Worm (Caenorhabditis elegans) whole organism, mixed stage, embryonic: ENCODE measurements around the gene sqv-1.

ENCODE experiments used
- bed-3 ChIP-seq: fragments of 200-800 bp; sonication (Bioruptor generic); optimal IDR thresholded peaks from 3 replicates; lab custom pipeline; 2018; ENCODE audit warnings: mild to moderate bottlenecking, missing genetic modification characterization, moderate library complexity, missing compliant biosample characterization
- blmp-1 ChIP-seq: fragments of 150-350 bp; optimal IDR thresholded peaks from 2 replicates; lab custom pipeline; 2014; ENCODE audit warnings: missing biosample characterization, missing genetic modification characterization
- ceh-39 ChIP-seq: fragments of 150-350 bp; optimal IDR thresholded peaks from 2 replicates; lab custom pipeline; 2014; ENCODE audit warnings: missing biosample characterization, missing genetic modification characterization
- ceh-43 ChIP-seq: fragments of 200-800 bp; sonication (Bioruptor generic); optimal IDR thresholded peaks from 2 replicates; lab custom pipeline; 2018; ENCODE audit warnings: mild to moderate bottlenecking, missing genetic modification characterization, moderate library complexity, missing compliant biosample characterization
- ceh-83 ChIP-seq: fragments of 200-800 bp; sonication (Bioruptor generic); optimal IDR thresholded peaks from 2 replicates; lab custom pipeline; 2018; ENCODE audit warnings: mild to moderate bottlenecking, missing genetic modification characterization, missing compliant biosample characterization
- ces-1 ChIP-seq: fragments of 150-350 bp; optimal IDR thresholded peaks from 2 replicates; lab custom pipeline; 2014; ENCODE audit warnings: missing biosample characterization, missing genetic modification reagents, missing genetic modification characterization
- cnd-1 ChIP-seq: fragments of 200-800 bp; sonication (Bioruptor generic); optimal IDR thresholded peaks from 2 replicates; lab custom pipeline; 2018; ENCODE audit warnings: mild to moderate bottlenecking, missing genetic modification characterization, missing compliant biosample characterization
- drap-1 ChIP-seq: fragments of 200-800 bp; sonication (Bioruptor generic); optimal IDR thresholded peaks from 3 replicates; lab custom pipeline; 2018; ENCODE audit warnings: mild to moderate bottlenecking, missing genetic modification characterization, missing compliant biosample characterization
- elt-3 ChIP-seq: fragments of 150-350 bp; optimal IDR thresholded peaks from 2 replicates; lab custom pipeline; 2014; ENCODE audit warnings: missing biosample characterization, missing genetic modification characterization
- flh-1 ChIP-seq: fragments of 200-800 bp; sonication (Bioruptor generic); optimal IDR thresholded peaks from 2 replicates; lab custom pipeline; 2018; ENCODE audit warnings: mild to moderate bottlenecking, missing genetic modification characterization, moderate library complexity, missing compliant biosample characterization
- ham-2 ChIP-seq: fragments of 200-800 bp; sonication (Bioruptor generic); optimal IDR thresholded peaks from 2 replicates; lab custom pipeline; 2018; ENCODE audit warnings: mild to moderate bottlenecking, missing genetic modification characterization, missing compliant biosample characterization
- hlh-1 ChIP-seq: fragments of 150-350 bp; optimal IDR thresholded peaks from 2 replicates; lab custom pipeline; 2014; ENCODE audit warnings: missing biosample characterization, missing genetic modification reagents, missing genetic modification characterization
- lin-13 ChIP-seq: fragments of 150-350 bp; optimal IDR thresholded peaks from 2 replicates; lab custom pipeline; 2014; ENCODE audit warnings: missing biosample characterization, missing genetic modification characterization
- lin-32 ChIP-seq: fragments of 200-800 bp; sonication (Bioruptor generic); optimal IDR thresholded peaks from 2 replicates; lab custom pipeline; 2018; ENCODE audit warnings: mild to moderate bottlenecking, missing genetic modification characterization, missing compliant biosample characterization
- lsy-2 ChIP-seq: fragments of 150-350 bp; optimal IDR thresholded peaks from 2 replicates; lab custom pipeline; 2014; ENCODE audit warnings: missing biosample characterization, missing genetic modification characterization
- mab-5 ChIP-seq: fragments of 150-350 bp; optimal IDR thresholded peaks from 2 replicates; lab custom pipeline; 2014; ENCODE audit warnings: missing biosample characterization, missing genetic modification characterization
- mep-1 ChIP-seq: fragments of 150-350 bp; optimal IDR thresholded peaks from 2 replicates; lab custom pipeline; 2017; ENCODE audit warnings: missing biosample characterization, missing genetic modification reagents, missing genetic modification characterization, inconsistent platforms
- mls-2 ChIP-seq: sonication (generic microtip); optimal IDR thresholded peaks from 2 replicates; lab custom pipeline; 2016; ENCODE audit warnings: mild to moderate bottlenecking, missing genetic modification characterization, moderate library complexity, missing compliant biosample characterization
- nhr-12 ChIP-seq: fragments of 150-350 bp; optimal IDR thresholded peaks from 2 replicates; lab custom pipeline; 2014; ENCODE audit warnings: missing biosample characterization, missing genetic modification characterization
- nhr-2 ChIP-seq: fragments of 150-350 bp; optimal IDR thresholded peaks from 2 replicates; lab custom pipeline; 2014; ENCODE audit warnings: missing biosample characterization, missing genetic modification characterization
- nhr-237 ChIP-seq: fragments of 150-350 bp; optimal IDR thresholded peaks from 2 replicates; lab custom pipeline; 2014; ENCODE audit warnings: missing biosample characterization, missing genetic modification characterization
- nhr-28 ChIP-seq: fragments of 150-350 bp; optimal IDR thresholded peaks from 2 replicates; lab custom pipeline; 2014; ENCODE audit warnings: missing biosample characterization, missing genetic modification characterization
- nhr-76 ChIP-seq: sonication (generic microtip); optimal IDR thresholded peaks from 2 replicates; lab custom pipeline; 2017; ENCODE audit warnings: missing biosample characterization, missing genetic modification characterization
- pha-4 ChIP-seq: fragments of 150-350 bp; optimal IDR thresholded peaks from 2 replicates; lab custom pipeline; 2018; ENCODE audit warnings: missing biosample characterization, missing genetic modification reagents, missing genetic modification characterization
- sem-2 ChIP-seq: fragments of 200-800 bp; sonication (Bioruptor generic); optimal IDR thresholded peaks from 2 replicates; lab custom pipeline; 2018; ENCODE audit warnings: mild to moderate bottlenecking, missing genetic modification characterization, missing compliant biosample characterization
- snpc-4 ChIP-seq: fragments of 150-350 bp; optimal IDR thresholded peaks from 2 replicates; lab custom pipeline; 2014; ENCODE audit warnings: missing biosample characterization, missing genetic modification characterization
- sptf-1 ChIP-seq: sonication (generic microtip); optimal IDR thresholded peaks from 2 replicates; lab custom pipeline; 2017; ENCODE audit warnings: mild to moderate bottlenecking, missing genetic modification characterization, moderate library complexity, missing compliant biosample characterization
- tbx-8 ChIP-seq: fragments of 200-800 bp; sonication (Bioruptor generic); optimal IDR thresholded peaks from 2 replicates; lab custom pipeline; 2018; ENCODE audit warnings: mild to moderate bottlenecking, missing genetic modification characterization, moderate library complexity, missing compliant biosample characterization
- unc-120 ChIP-seq: sonication (generic microtip); optimal IDR thresholded peaks from 2 replicates; lab custom pipeline; 2017; ENCODE audit warnings: missing genetic modification characterization, missing compliant biosample characterization; ENCODE audit not compliant: poor library complexity, severe bottlenecking
- unc-39 ChIP-seq: fragments of 150-350 bp; optimal IDR thresholded peaks from 2 replicates; lab custom pipeline; 2014; ENCODE audit warnings: missing biosample characterization, missing genetic modification characterization
- unc-62 ChIP-seq: fragments of 150-350 bp; optimal IDR thresholded peaks from 2 replicates; lab custom pipeline; 2014; ENCODE audit warnings: missing biosample characterization, missing genetic modification reagents, missing genetic modification characterization
- zip-8 ChIP-seq: fragments of 150-350 bp; optimal IDR thresholded peaks from 2 replicates; lab custom pipeline; 2014; ENCODE audit warnings: missing biosample characterization, missing genetic modification characterization
- ztf-11 ChIP-seq: fragments of 150-350 bp; optimal IDR thresholded peaks from 2 replicates; lab custom pipeline; 2014; ENCODE audit warnings: missing biosample characterization, missing genetic modification characterization

The sqv-1 gene

DNA sequence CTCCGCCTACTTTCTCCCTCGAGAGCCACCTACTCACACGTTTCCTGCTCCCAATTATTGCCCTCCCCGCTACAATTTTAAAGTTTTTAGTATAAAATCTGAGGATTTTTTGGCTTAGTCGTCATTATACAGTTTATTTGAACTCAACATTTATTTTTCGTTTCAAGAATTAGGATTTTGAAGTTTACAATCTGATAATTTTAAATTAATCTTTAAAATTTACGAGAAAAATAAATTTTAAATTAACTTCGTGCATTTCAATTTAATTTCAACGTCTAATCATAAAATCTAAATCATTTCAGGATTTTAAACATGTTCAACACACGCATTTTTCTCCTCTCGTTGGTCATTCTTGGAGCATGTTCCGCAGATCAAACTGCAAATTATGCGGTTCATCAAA is 32.0 kb upstream of the sqv-1 start, which contains the start of gene F35H10.2:
TSS of gene F35H10.2 (plus strand) at position 301 of the 400 bp plus-strand sequence.
- no peak for TF ChIP-seq ceh-43
- TF ChIP-seq hlh-1 (tag; lab: Kevin White, UChicago) = no peak
- no peak for TF ChIP-seq ztf-11 (tag; lab: Kevin White, UChicago)
- TF ChIP-seq mab-5 (tag; lab: Kevin White, UChicago) = no peak
- no peak for TF ChIP-seq elt-3 (tag; lab: Kevin White, UChicago)
- TF ChIP-seq nhr-2 = no peak
- TF ChIP-seq sem-2 = no peak
- TF ChIP-seq unc-120 (tag; lab: Kevin White, UChicago) = no peak

DNA sequence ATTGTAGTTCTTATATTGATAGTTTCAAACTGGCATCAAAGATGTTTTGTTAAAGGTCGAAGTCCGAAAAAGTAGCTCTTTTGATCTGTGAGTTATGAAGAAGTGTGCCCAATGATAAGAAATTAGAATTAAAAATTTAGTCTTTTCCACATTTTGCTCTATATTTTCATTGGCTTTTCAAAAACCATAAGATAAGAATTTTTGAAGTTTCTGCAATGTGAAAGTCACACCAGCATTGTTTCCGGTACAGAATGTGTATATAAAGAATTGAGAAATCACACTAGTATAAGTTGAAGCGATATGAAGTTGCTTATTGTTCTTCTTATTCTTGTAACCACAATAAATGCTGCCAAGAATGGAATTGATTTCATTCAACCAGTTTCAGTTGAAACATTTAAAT is 28.4 kb upstream of the sqv-1 start, which contains the start of gene lys-10:
TSS of gene lys-10 (plus strand) at position 301 of the 400 bp plus-strand sequence.
- TF ChIP-seq ceh-39 (tag; lab: Kevin White, UChicago) = no peak
- no peak for TF ChIP-seq tbx-8 (GFP tag; lab: Kevin White, UChicago)
- no peak for TF ChIP-seq nhr-76 (tag; lab: Kevin White, UChicago)
- no peak for TF ChIP-seq mls-2
- TF ChIP-seq lin-32 (GFP tag; lab: Kevin White, UChicago) = no peak
- TF ChIP-seq snpc-4 (tag; lab: Kevin White, UChicago) = no peak
- TF ChIP-seq nhr-2 = no peak
- no peak for TF ChIP-seq drap-1 (GFP tag; lab: Kevin White, UChicago)
- no peak for TF ChIP-seq hlh-1 (tag; lab: Kevin White, UChicago)
- no peak for TF ChIP-seq zip-8 (tag; lab: Kevin White, UChicago)
- TF ChIP-seq sptf-1 (tag; lab: Kevin White, UChicago) = no peak
- TF ChIP-seq elt-3 (tag; lab: Kevin White, UChicago) = no peak
- no peak for TF ChIP-seq nhr-12 (tag; lab: Kevin White, UChicago)
- TF ChIP-seq blmp-1 = no peak
- TF ChIP-seq flh-1 (GFP tag; lab: Kevin White, UChicago) = no peak
- TF ChIP-seq bed-3 (GFP tag; lab: Kevin White, UChicago) = no peak

DNA sequence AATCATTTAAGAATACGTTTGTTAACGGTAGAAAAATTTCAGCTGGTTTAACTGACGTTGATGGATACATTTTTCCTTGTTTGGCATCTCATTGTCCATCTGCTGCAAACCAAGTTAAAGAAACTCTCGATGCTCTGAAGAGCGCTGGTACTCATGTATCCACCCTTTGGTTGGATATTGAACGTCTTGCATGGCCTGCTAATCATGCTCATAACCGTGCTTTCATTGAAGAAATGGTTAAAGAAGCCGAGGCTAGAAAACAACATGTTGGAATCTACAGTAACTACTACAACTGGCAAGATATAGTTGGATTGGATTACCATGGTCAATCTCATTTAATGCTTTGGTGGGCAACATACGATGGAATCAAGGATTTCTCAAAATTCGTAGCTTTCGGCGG is 27.9 kb upstream of the sqv-1 start:
- TF ChIP-seq lsy-2 (tag; lab: Kevin White, UChicago) (no peak), blmp-1 (no peak), nhr-12 (tag; lab: Kevin White, UChicago) (no peak), ceh-83 (GFP tag; lab: Kevin White, UChicago) (no peak), lin-13 (tag; lab: Kevin White, UChicago) (no peak), sem-2 (no peak), snpc-4 (tag; lab: Kevin White, UChicago) (no peak), cnd-1 (tag; lab: Kevin White, UChicago) (no peak), tbx-8 (GFP tag; lab: Kevin White, UChicago) (no peak), nhr-28 (tag; lab: Kevin White, UChicago) (no peak), lin-32 (GFP tag; lab: Kevin White, UChicago) (no peak), nhr-2 (no peak), sptf-1 (tag; lab: Kevin White, UChicago) (no peak), mab-5 (tag; lab: Kevin White, UChicago) (no peak), mls-2 (no peak)

DNA sequence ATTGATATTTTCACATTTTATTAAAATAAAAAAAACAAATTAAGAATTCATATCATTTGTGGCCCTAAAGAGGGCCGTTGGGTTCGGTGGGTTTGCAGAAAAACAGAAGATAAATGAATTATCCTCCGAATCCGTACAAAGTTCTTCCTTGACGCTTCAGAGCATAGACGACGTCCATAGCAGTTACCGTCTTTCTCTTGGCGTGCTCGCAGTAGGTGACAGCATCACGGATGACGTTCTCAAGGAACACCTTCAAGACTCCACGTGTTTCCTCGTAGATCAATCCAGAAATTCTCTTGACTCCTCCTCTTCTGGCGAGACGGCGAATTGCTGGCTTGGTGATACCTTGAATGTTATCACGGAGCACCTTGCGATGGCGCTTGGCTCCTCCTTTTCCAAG is 27.4 kb upstream of the sqv-1 start:
- TF ChIP-seq mab-5 (tag; lab: Kevin White, UChicago) = no peak
- TF ChIP-seq zip-8 (tag; lab: Kevin White, UChicago) = no peak
- TF ChIP-seq unc-62 (GFP tag; lab: Kevin White, UChicago) = no peak
- TF ChIP-seq bed-3 (GFP tag; lab: Kevin White, UChicago) = no peak
- TF ChIP-seq mls-2 = no peak
- TF ChIP-seq drap-1 (GFP tag; lab: Kevin White, UChicago) = no peak
- no peak for TF ChIP-seq ceh-83 (GFP tag; lab: Kevin White, UChicago)
- no peak for TF ChIP-seq unc-39 (tag; lab: Kevin White, UChicago)
- TF ChIP-seq ceh-43 = no peak
- no peak for TF ChIP-seq mep-1
- TF ChIP-seq snpc-4 (tag; lab: Kevin White, UChicago) = no peak
- no peak for TF ChIP-seq cnd-1 (tag; lab: Kevin White, UChicago)
- TF ChIP-seq lsy-2 (tag; lab: Kevin White, UChicago) = no peak
- TF ChIP-seq, all 35 proteins: peak for 0

DNA sequence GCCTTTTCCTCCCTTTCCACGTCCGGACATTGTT is 27.1 kb upstream of the sqv-1 start, which contains the start of gene his-31:
TSS of gene his-31 (minus strand) at position 30 of the 34 bp plus-strand sequence.
- TF ChIP-seq ceh-39 (tag; lab: Kevin White, UChicago) = no peak
- TF ChIP-seq drap-1 (GFP tag; lab: Kevin White, UChicago) = no peak
- no peak for TF ChIP-seq hlh-1 (tag; lab: Kevin White, UChicago)
- no peak for TF ChIP-seq blmp-1
- TF ChIP-seq bed-3 (GFP tag; lab: Kevin White, UChicago) = no peak
- TF ChIP-seq ceh-43 = no peak
- no peak for TF ChIP-seq unc-62 (GFP tag; lab: Kevin White, UChicago)
- TF ChIP-seq mls-2 = no peak
- TF ChIP-seq nhr-237 (tag; lab: Kevin White, UChicago) = no peak
- no peak for TF ChIP-seq mep-1
- no peak for TF ChIP-seq ces-1 (GFP tag; lab: Kevin White, UChicago)
- no peak for TF ChIP-seq nhr-2
- TF ChIP-seq ham-2 (GFP tag; lab: Kevin White, UChicago) = no peak
- TF ChIP-seq pha-4 = no peak
